Fruit fly (Drosophila melanogaster): ENCODE data around the gene CG10347.
A peak's percentile ranks its signal among the peaks of the same experiment; 100 is the strongest.

CG10347 gene

DNA sequence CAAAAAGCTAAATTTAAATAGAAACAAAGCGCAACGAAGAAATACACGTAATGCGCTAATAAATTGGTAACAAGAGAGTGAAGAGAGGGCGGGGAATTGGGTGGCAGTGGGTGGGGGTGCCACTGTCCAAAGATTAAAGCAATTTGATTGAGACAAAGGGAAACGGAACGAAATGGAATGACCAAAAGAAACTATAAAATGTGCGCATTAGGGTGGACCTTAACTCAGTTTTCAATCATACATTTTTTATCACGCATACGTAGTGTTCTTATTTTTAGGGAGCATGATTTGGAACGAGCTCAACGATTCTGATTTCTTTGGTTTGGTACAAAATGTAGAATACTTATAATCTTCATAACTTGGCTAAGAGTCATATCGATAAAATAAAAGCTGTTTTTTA is 32.8 kb downstream of the CG10347 start:
- peak; percentile 31 for TF ChIP-seq CG17801 (GFP tag; optimal IDR thresholded peaks at IDR 0.05; ENCODE audit: partially characterized antibody)

DNA sequence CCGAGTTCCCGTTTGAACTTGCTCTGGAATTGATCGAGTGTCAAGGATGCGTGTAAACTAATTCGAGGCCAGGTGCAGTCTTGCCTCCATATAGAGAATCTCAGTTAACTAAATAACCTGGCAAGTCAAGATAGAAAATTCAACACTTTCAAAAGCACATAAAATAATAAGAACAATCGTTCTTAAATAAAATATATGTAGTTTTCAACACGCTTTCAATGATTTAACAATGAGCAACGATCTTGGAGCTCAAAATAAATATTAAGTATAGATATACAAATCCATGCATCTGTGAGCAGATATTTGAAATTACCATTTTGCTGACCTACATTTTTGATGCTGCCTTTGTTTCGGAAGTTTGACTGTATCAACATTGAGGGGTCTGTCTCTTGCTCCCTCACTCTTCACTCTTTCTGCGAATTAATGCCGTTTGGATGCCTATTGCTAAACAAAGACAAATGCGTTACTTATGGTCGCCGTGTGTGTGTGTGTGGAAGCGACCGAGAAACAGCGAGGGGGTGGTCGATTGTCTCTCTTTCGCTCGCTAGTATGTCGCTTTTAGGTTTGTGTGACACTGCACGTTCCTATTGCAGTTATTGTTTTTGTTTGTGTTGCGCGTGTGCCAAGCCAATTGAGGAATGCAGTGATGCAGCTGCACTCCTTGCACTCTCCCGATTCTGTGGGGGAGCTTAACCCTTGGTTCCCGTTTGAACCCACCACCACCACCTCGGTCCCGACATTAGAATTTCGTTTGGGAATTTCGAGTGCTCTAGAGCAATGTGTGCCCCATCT is 34.3 kb downstream of the CG10347 start:
- peak; percentile 83 for TF ChIP-seq CG17801 (GFP tag; optimal IDR thresholded peaks at IDR 0.05; ENCODE audit: partially characterized antibody)

- no peak for TF ChIP-seq CG17801 (GFP tag; optimal IDR thresholded peaks at IDR 0.05; ENCODE audit: partially characterized antibody)
Observed at dm6 chrX:11819241-11819862, 35.4 kb downstream of the CG10347 start.

- TF ChIP-seq CG17801 (GFP tag; optimal IDR thresholded peaks at IDR 0.05; ENCODE audit: partially characterized antibody) = no peak
Observed at dm6 chrX:11818767-11819089, 36.0 kb downstream of the CG10347 start.

DNA sequence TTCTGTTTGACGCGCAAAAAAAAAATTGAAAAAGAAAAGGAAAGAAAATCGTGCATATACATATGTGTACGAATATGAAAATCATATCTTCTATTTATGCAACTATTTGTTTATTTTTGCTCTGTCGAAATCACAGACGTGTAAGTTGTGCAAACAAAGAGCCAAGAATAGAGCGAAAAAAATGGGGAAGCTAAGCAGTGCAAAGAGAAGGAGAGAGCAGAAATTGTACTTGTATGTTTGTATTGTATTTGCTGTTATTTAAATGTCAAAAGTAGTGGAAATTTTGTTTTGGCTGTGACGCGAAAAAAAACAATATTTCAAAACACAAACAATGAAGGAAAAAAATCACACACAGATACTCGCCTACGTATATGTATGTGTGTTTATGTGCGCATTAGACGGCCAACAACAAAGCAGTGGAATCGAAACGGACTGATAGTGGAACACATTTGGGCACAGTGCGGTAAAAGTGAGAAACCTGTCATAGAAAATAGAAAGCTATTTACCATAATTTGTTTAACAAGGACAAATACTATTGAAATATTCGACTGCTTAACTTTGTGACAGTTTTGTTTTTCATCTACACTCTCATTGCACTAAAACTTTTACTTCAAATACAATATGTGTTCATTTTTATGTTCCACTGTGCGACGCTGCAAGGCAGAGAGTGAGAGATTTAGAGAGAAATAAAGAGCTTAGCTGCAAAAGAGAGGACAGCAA is 36.5 kb downstream of the CG10347 start:
- peak; percentile 94 for TF ChIP-seq CG17801 (GFP tag; optimal IDR thresholded peaks at IDR 0.05; ENCODE audit: partially characterized antibody)

- peak; percentile 85 for TF ChIP-seq CG17801 (GFP tag; optimal IDR thresholded peaks at IDR 0.05; ENCODE audit: partially characterized antibody)
Observed at dm6 chrX:11817183-11817972, 37.4 kb downstream of the CG10347 start.

- no peak for TF ChIP-seq CG17801 (GFP tag; optimal IDR thresholded peaks at IDR 0.05; ENCODE audit: partially characterized antibody)
Observed at dm6 chrX:11816434-11816948, 38.2 kb downstream of the CG10347 start, which contains the start of the genes CG1578 and rudhira. Gene CG1578 (minus strand): TSS chrX:11816551. Gene rudhira (plus strand): TSS chrX:11816898.

DNA sequence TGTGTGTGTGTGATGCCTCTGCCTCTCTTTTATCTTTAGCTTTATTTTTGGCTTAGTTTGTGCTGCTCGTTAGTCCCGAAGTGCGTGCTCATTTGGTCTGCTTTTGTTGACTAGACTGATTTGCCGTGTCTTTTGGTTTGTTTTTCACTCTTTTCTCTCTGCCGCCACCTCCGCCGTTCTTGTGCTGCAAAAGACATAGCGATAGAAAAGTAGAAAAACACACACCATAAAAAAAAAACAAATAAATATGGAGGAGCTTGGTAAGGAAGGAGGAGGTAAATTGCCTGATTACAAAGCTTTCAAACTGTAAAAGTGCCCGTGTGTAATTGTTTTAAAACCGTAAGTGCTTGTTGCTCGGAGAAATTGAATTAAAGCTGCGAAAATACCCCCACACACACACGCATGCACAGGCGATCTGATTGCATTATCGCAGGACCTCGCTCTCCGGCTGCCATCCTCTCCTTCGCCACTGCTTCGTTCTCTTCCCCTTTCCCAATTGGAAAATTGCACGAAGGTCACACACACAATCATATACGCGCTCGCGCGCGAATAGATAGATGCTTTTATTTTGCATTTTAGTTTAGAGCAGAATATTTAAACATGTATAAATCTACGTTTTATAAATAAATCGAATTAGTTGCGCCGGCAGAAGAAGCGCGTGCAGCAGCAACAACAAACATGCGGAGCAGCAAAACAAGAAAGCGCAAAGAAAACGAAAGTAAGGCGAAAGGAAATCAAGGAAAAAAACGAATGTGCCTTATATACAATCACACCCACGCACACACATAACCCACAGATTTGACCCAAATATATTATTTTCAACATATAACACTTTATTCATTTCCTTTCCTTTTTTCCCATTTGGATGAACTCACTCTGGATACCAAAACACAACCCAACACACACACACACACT is 39.1 kb downstream of the CG10347 start:
- no peak for TF ChIP-seq CG17801 (GFP tag; optimal IDR thresholded peaks at IDR 0.05; ENCODE audit: partially characterized antibody)

DNA sequence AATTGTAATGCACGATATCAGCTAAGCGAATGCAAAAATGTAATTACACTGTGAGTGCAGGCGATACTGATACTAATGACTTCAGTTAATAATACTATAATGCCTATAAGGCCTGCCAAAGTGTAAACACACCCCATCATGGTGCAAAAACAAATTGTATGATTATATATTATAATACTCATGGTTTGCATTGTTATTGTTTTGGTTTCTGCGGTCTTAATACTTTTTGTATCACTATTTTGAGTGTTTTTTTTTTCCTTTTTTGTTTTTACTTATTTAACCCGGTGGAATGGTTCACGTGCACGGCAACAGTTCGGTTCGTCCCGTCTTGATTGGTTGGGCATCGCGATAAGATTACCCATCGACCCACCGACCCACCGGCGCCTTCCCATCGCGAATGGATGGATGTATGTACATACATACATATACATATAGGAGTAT is 41.0 kb downstream of the CG10347 start:
- TF ChIP-seq CG17801 (GFP tag; optimal IDR thresholded peaks at IDR 0.05; ENCODE audit: partially characterized antibody) = no peak

- no peak for TF ChIP-seq CG17801 (GFP tag; optimal IDR thresholded peaks at IDR 0.05; ENCODE audit: partially characterized antibody)
Observed at dm6 chrX:11812828-11813227, 41.9 kb downstream of the CG10347 start.

dm6 chrX:11806867-11807747 is 47.6 kb downstream of the CG10347 start, which contains the start of gene Hsc70-3:
Gene Hsc70-3 (minus strand): TSS chrX:11807117.
- TF ChIP-seq CG17801 (GFP tag; optimal IDR thresholded peaks at IDR 0.05; ENCODE audit: partially characterized antibody) = peak; percentile 81

DNA sequence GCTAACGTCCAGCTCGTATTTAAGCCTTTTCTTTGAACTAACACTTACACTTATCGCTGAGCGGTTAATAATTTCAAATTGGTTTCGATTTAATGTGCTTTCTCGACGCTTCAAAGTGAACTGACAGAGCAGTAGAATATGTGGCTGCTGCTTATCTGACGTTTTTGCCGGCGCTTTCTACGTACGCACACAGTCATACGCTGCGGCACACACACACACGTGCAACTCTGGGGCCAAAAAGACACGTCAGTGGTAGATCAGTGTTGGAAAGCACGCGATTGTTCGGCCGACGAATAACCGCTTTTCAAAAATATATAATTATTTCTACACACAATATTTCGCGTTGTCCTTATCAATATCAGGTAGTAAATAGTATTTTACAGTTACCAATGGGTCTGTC is 48.5 kb downstream of the CG10347 start:
- peak; percentile 43 for TF ChIP-seq CG17801 (GFP tag; optimal IDR thresholded peaks at IDR 0.05; ENCODE audit: partially characterized antibody)

Measured in ovary, adult (tissue).